Fruit fly (Drosophila melanogaster): ENCODE measurements around the gene Wnt10.

Gene Wnt10

DNA sequence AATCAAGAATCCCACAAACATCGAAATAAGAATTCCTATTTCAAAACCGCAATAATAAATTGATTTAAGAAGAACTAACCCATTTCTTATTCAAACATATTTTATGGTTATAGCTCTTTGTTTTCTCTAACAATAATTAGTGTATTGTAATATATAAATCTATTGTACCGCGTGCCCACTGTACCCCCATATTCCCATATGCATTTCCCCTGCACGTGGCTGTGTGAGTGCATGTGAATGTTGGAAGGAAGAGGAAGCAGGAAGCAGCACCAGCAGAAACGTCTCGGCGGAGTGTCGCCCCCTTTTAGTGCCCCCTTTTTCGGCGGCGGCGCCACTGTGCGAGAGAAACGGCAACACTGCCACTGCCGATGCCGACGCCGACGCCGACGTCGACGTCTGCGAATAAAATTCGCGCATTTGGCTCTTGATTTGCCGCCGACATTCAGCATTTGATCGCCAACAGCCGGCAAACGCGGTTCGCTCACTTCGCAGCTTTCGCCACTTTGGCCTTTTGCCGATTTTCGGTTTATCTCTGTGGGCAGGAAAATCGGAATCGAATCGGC lies 60.2 kb downstream of the Wnt10 start (continued):
- TF ChIP-seq D (optimal IDR thresholded peaks at IDR 0.05) (no peak), D (GFP tag; optimal IDR thresholded peaks at IDR 0.05) (no peak), dmrt99B (tag; optimal IDR thresholded peaks at IDR 0.05) (peak; percentile 9), Myb (GFP tag; optimal IDR thresholded peaks at IDR 0.05) (peak; percentile 26), CTCF (GFP tag; optimal IDR thresholded peaks at IDR 0.05) (peak; percentile 92), CG7987 (GFP tag; optimal IDR thresholded peaks at IDR 0.05) (peak; percentile 44), trh (GFP tag; optimal IDR thresholded peaks at IDR 0.05) (no peak), pzg (GFP tag; optimal IDR thresholded peaks at IDR 0.05) (peak; percentile 18), dmrt11E (tag; optimal IDR thresholded peaks at IDR 0.05) (peak; percentile 10), CG7963 (GFP tag; IDR thresholded peaks at IDR 0.05; ENCODE audit: partially characterized antibody) (no peak), CG30403 (GFP tag; optimal IDR thresholded peaks at IDR 0.05) (peak; percentile 57), Max (GFP tag; optimal IDR thresholded peaks at IDR 0.05) (no peak), croc (GFP tag; conservative IDR thresholded peaks at IDR 0.05) (no peak), bsh (GFP tag; optimal IDR thresholded peaks at IDR 0.05) (peak in 1 of 2 experiments; percentile 41), CG10209 (GFP tag; optimal IDR thresholded peaks at IDR 0.05) (peak; percentile 7), exex (tag; optimal IDR thresholded peaks at IDR 0.05) (peak; percentile 5), vfl (GFP tag; optimal IDR thresholded peaks at IDR 0.05) (peak; percentile 25), CG14050 (GFP tag; IDR thresholded peaks at IDR 0.05) (0 out of 3 replicates have a peak, but pooled peaks have one; percentile 10), bowl (GFP tag; IDR thresholded peaks at IDR 0.05) (no peak), Mes4 (GFP tag; optimal IDR thresholded peaks at IDR 0.05) (no peak), CG11093 (GFP tag; IDR thresholded peaks at IDR 0.05) (peak; percentile 17; the same call in 1 of the 3 replicates), gsb (GFP tag; IDR thresholded peaks at IDR 0.05) (0 out of 2 replicates have a peak, but pooled peaks have one; percentile 36), MESR4 (GFP tag; optimal IDR thresholded peaks at IDR 0.05) (no peak), tio (GFP tag; optimal IDR thresholded peaks at IDR 0.05) (no peak), Hr3 (GFP tag; optimal IDR thresholded peaks at IDR 0.05) (no peak), ci (GFP tag; IDR thresholded peaks at IDR 0.05) (peak; percentile 73; the same call in 2 of the 3 replicates), cwo (GFP tag; optimal IDR thresholded peaks at IDR 0.05) (peak; percentile 60), CG12391 (tag; optimal IDR thresholded peaks at IDR 0.05) (peak; percentile 5), mam (GFP tag; optimal IDR thresholded peaks at IDR 0.05) (peak; percentile 51), ftz-f1 (GFP tag; optimal IDR thresholded peaks at IDR 0.05) (peak; percentile 25), twi (tag; optimal IDR thresholded peaks at IDR 0.05) (peak; percentile 1), stwl (tag; optimal IDR thresholded peaks at IDR 0.05) (peak; percentile 32), CG16779 (GFP tag; IDR thresholded peaks at IDR 0.05) (0 out of 2 replicates have a peak, but pooled peaks have one; percentile 16), scrt (GFP tag; optimal IDR thresholded peaks at IDR 0.05) (no peak), amos (GFP tag; IDR thresholded peaks at IDR 0.05; ENCODE audit: partially characterized antibody) (0 out of 2 replicates have a peak, but pooled peaks have one; percentile 15), CG1647 (GFP tag; optimal IDR thresholded peaks at IDR 0.05) (peak; percentile 4), CG6689 (GFP tag; IDR thresholded peaks at IDR 0.05) (peak; percentile 18; the same call in 1 of the 2 replicates), ara (GFP tag; IDR thresholded peaks at IDR 0.05) (no peak), CG8765 (GFP tag; IDR thresholded peaks at IDR 0.05) (peak; percentile 9; the same call in 1 of the 2 replicates), jigr1 (GFP tag; IDR thresholded peaks at IDR 0.05) (no peak), grau (tag; optimal IDR thresholded peaks at IDR 0.05) (peak; percentile 89), CG5245 (GFP tag; optimal IDR thresholded peaks at IDR 0.05) (no peak), pnt (GFP tag; optimal IDR thresholded peaks at IDR 0.05) (no peak), CG32767 (GFP tag; IDR thresholded peaks at IDR 0.05) (peak; percentile 45; the same call in 1 of the 2 replicates), dm (GFP tag; optimal IDR thresholded peaks at IDR 0.05) (peak; percentile 38), Lpt (GFP tag; optimal IDR thresholded peaks at IDR 0.05) (no peak), HLH54F (GFP tag; optimal IDR thresholded peaks at IDR 0.05) (peak; percentile 46), HLHmδ (GFP tag; optimal IDR thresholded peaks at IDR 0.05) (peak; percentile 55), Fer2 (tag; optimal IDR thresholded peaks at IDR 0.05) (no peak), CG12155 (GFP tag; optimal IDR thresholded peaks at IDR 0.05) (peak; percentile 45), CG7786 (GFP tag; optimal IDR thresholded peaks at IDR 0.05) (peak; percentile 59)
